Worm (Caenorhabditis elegans): ENCODE measurements around the gene ZK816.1.

DNA sequence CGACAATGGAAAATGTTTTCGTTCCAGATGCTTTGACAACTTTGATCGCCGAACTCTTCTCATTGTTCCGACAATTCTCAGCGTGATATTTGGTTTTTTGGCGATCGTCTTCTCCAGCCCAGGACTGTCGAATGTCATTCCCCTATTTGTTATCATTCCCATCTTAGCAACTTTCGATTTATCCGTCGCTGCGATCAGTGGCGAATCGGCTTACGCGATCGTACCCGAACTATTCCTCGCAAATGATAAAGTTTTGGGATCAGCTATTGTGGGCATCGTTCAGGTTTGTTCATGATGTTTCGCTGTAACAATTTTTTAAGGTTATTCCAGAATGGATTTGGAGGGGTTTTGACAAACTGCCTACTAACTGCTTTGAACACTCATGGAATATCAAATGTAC is 45.2 kb downstream of the ZK816.1 start:
- no peak for TF ChIP-seq ztf-11 (tag; optimal IDR thresholded peaks at IDR 0.05)
- no peak for TF ChIP-seq sem-2 (GFP tag; optimal IDR thresholded peaks at IDR 0.05)
- TF ChIP-seq unc-39 (tag; optimal IDR thresholded peaks at IDR 0.05) = no peak
- TF ChIP-seq nhr-76 (tag; optimal IDR thresholded peaks at IDR 0.05) = no peak
- no peak for TF ChIP-seq nhr-237 (tag; optimal IDR thresholded peaks at IDR 0.05)
- no peak for TF ChIP-seq unc-62 (GFP tag; optimal IDR thresholded peaks at IDR 0.05)
- no peak for TF ChIP-seq mep-1 (tag; optimal IDR thresholded peaks at IDR 0.05)
- TF ChIP-seq nhr-28 (tag; optimal IDR thresholded peaks at IDR 0.05) = no peak
- no peak for TF ChIP-seq ceh-43 (GFP tag; optimal IDR thresholded peaks at IDR 0.05)
- TF ChIP-seq elt-3 (tag; optimal IDR thresholded peaks at IDR 0.05) = no peak
- TF ChIP-seq M03D4.4 (tag; optimal IDR thresholded peaks at IDR 0.05) = no peak

Measured in whole organism, mixed stage, embryonic.